Fruit fly (Drosophila melanogaster) whole organism, adult: ENCODE results near the gene eys.

Experiments
- CG11617 ChIP-seq: fragments of 200-800 bp; sonication (Bioruptor generic); optimal IDR thresholded peaks from 2 replicates; lab custom pipeline; 2017; ENCODE audit warnings: mild to moderate bottlenecking, missing biosample characterization, missing genetic modification reagents, missing genetic modification characterization
- CG14711 ChIP-seq: fragments of 200-800 bp; sonication (Bioruptor generic); optimal IDR thresholded peaks from 2 replicates; lab custom pipeline; 2018; ENCODE audit warnings: missing biosample characterization, mild to moderate bottlenecking, missing genetic modification characterization, moderate library complexity
- CG7101 ChIP-seq: fragments of 200-800 bp; sonication (Bioruptor generic); optimal IDR thresholded peaks from 2 replicates; lab custom pipeline; 2018; ENCODE audit warnings: missing biosample characterization, mild to moderate bottlenecking, missing genetic modification characterization, moderate library complexity
- Clk ChIP-seq: fragments of 200-800 bp; sonication (Bioruptor generic); optimal IDR thresholded peaks from 2 replicates; lab custom pipeline; 2017; ENCODE audit warnings: missing biosample characterization, missing genetic modification characterization
- Hr96 ChIP-seq: fragments of 200-800 bp; sonication (Bioruptor generic); optimal IDR thresholded peaks from 2 replicates; lab custom pipeline; 2016; ENCODE audit warnings: missing biosample characterization, missing genetic modification characterization
- tj ChIP-seq: fragments of 200-800 bp; sonication (Bioruptor generic); optimal IDR thresholded peaks from 3 replicates; lab custom pipeline; 2017; ENCODE audit warnings: missing biosample characterization, mild to moderate bottlenecking, missing genetic modification characterization, moderate library complexity
- toe ChIP-seq: fragments of 200-800 bp; sonication (Bioruptor generic); optimal IDR thresholded peaks from 2 replicates; lab custom pipeline; 2016; ENCODE audit warnings: missing biosample characterization, missing genetic modification characterization

dm6 chr2L:2357228-2357656, 45.8 kb downstream of the eys start, which contains the start of gene CG9967:
- TF ChIP-seq CG14711 (tag; lab: Kevin White, UChicago) (no peak), tj (GFP tag; lab: Kevin White, UChicago) (no peak), CG11617 (GFP tag; lab: Kevin White, UChicago) (peak; percentile 14), Hr96 (GFP tag; lab: Kevin White, UChicago) (no peak), Clk (GFP tag; lab: Kevin White, UChicago) (no peak), CG7101 (tag; lab: Kevin White, UChicago) (peak; percentile 4), toe (no peak)
